Fruit fly (Drosophila melanogaster) whole organism, embryonic: ENCODE results near the gene CG8281.

Experiments
- CG15696 ChIP-seq: fragments of 200-800 bp; sonication (Bioruptor generic); optimal IDR thresholded peaks from 2 replicates; lab custom pipeline; 2019; ENCODE audit warnings: missing biosample characterization, mild to moderate bottlenecking, missing genetic modification characterization, moderate library complexity
- CG3281 ChIP-seq: fragments of 200-800 bp; sonication (Bioruptor generic); optimal IDR thresholded peaks from 3 replicates; lab custom pipeline; 2017; ENCODE audit warnings: missing biosample characterization, mild to moderate bottlenecking, missing genetic modification characterization
- H2.0 ChIP-seq: fragments of 200-800 bp; sonication (Bioruptor generic); IDR thresholded peaks from 2 replicates; pipeline ENCODE4 v1.3.6; 2022; ENCODE audit warnings: missing biosample characterization, missing genetic modification characterization
- Lim3 ChIP-seq: fragments of 200-800 bp; sonication (Bioruptor generic); IDR thresholded peaks from 2 replicates; pipeline ENCODE4 v1.3.6; 2022; ENCODE audit warnings: missing biosample characterization, missing genetic modification characterization
- exex ChIP-seq: fragments of 200-800 bp; sonication (Bioruptor generic); optimal IDR thresholded peaks from 4 replicates; lab custom pipeline; 2018; ENCODE audit warnings: missing biosample characterization, mild to moderate bottlenecking, missing genetic modification characterization, moderate library complexity
- fd96Cb ChIP-seq: fragments of 200-800 bp; sonication (Bioruptor generic); optimal IDR thresholded peaks from 2 replicates; lab custom pipeline; 2018; ENCODE audit warnings: missing biosample characterization, mild to moderate bottlenecking, missing genetic modification characterization, moderate library complexity
- mirr ChIP-seq: fragments of 200-800 bp; sonication (Bioruptor generic); optimal IDR thresholded peaks from 3 replicates; lab custom pipeline; 2018; ENCODE audit warnings: missing biosample characterization, mild to moderate bottlenecking, missing genetic modification characterization
- nerfin-1 ChIP-seq: fragments of 200-800 bp; sonication (Bioruptor generic); optimal IDR thresholded peaks from 3 replicates; lab custom pipeline; 2019; ENCODE audit warnings: missing biosample characterization, mild to moderate bottlenecking, missing genetic modification characterization, moderate library complexity
- onecut ChIP-seq: fragments of 200-800 bp; sonication (Bioruptor generic); IDR thresholded peaks from 2 replicates; pipeline ENCODE4 v1.3.6; 2022; ENCODE audit warnings: missing biosample characterization, missing genetic modification characterization
- org-1 ChIP-seq: fragments of 200-800 bp; sonication (Bioruptor generic); optimal IDR thresholded peaks from 2 replicates; lab custom pipeline; 2017; ENCODE audit warnings: missing biosample characterization, missing genetic modification characterization
- sd ChIP-seq: fragments of 200-800 bp; sonication (Bioruptor generic); optimal IDR thresholded peaks from 3 replicates; lab custom pipeline; 2018; ENCODE audit warnings: missing biosample characterization, mild to moderate bottlenecking, missing genetic modification characterization, moderate library complexity
- ssp ChIP-seq: fragments of 200-800 bp; sonication (Bioruptor generic); IDR thresholded peaks from 2 replicates; pipeline ENCODE4 v1.3.6; 2022; ENCODE audit warnings: missing biosample characterization, missing genetic modification characterization
- stwl ChIP-seq: fragments of 200-800 bp; sonication (Bioruptor generic); optimal IDR thresholded peaks from 3 replicates; lab custom pipeline; 2018; ENCODE audit warnings: missing biosample characterization, mild to moderate bottlenecking, missing genetic modification characterization, moderate library complexity

Gene CG8281

DNA sequence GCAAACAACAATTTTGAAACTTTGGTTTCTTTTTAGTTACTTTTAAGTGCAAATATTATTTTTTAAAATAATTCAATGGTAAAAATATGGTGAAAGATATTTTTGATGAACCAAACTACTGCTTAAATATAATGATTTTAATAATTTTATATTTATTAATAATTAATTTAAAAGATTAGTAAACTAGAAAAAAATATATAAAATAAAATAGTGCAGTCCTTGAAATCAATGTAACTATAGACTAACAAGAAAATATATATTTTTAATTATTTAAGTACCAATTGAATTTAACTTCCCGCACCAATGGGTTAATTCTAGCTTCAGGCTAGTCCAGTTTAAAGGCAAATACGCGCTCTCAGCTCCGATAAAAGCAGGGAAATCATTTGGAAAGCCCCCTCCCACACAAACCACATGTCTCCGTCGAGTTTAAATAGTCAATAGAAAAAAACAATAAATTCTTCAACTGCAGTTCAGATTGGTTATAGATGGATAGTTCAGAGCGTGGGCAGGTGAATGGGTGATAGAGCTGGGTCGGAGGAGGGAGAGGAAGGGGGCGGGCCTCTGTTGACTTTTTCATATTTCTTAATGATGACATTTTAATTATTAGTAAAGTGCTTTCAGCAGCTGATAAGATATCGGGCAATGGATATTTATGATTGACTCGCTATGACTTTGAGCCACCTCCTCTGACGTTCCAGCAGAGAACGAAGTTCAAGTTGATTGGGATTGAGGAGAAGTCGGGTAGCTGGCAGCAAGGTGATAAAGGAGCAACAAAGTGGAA, 49.9 kb downstream of the CG8281 start (continued):
- peak; percentile 29; the same call in 1 of the 2 replicates for TF ChIP-seq onecut
- peak; percentile 19 for TF ChIP-seq CG15696 (tag; lab: Kevin White, UChicago)
- TF ChIP-seq fd96Cb: peak; percentile 39
- no peak for TF ChIP-seq CG3281 (GFP tag; lab: Kevin White, UChicago)

- TF ChIP-seq mirr (GFP tag; lab: Kevin White, UChicago): peak; percentile 10
- peak; percentile 71 for TF ChIP-seq exex (tag; lab: Kevin White, UChicago)
- 0 out of 2 replicates have a peak, but pooled peaks have one; percentile 35 for TF ChIP-seq Lim3 (GFP tag; lab: Robert Waterston, UW)
- peak; percentile 79 for TF ChIP-seq sd (tag; lab: Kevin White, UChicago)
- no peak for TF ChIP-seq org-1 (GFP tag; lab: Kevin White, UChicago)
- TF ChIP-seq H2.0: no peak
- TF ChIP-seq nerfin-1 (tag; lab: Kevin White, UChicago): no peak
- no peak for TF ChIP-seq stwl (tag; lab: Kevin White, UChicago)
- no peak for TF ChIP-seq ssp (GFP tag; lab: Robert Waterston, UW)
Measured at dm6 chr3L:7963022-7963421, 50.8 kb downstream of the CG8281 start.
